Fruit fly (Drosophila melanogaster) whole organism, embryonic: ENCODE results near the gene CG31278.

Experiments
- Aef1 ChIP-seq: fragments of 200-800 bp; sonication (Bioruptor generic); IDR thresholded peaks from 3 replicates; pipeline ENCODE4 v1.3.6; 2022; ENCODE audit warnings: missing biosample characterization, missing genetic modification characterization
- CG12391 ChIP-seq: fragments of 200-800 bp; sonication (Bioruptor generic); optimal IDR thresholded peaks from 3 replicates; lab custom pipeline; 2018; ENCODE audit warnings: missing biosample characterization, mild to moderate bottlenecking, missing genetic modification characterization, moderate library complexity
- CG13424 ChIP-seq: fragments of 200-800 bp; sonication (Bioruptor generic); optimal IDR thresholded peaks from 2 replicates; lab custom pipeline; 2019; ENCODE audit warnings: missing biosample characterization, mild to moderate bottlenecking, missing genetic modification characterization, moderate library complexity
- CG15269 ChIP-seq: fragments of 200-800 bp; sonication (Bioruptor generic); optimal IDR thresholded peaks from 2 replicates; lab custom pipeline; 2018; ENCODE audit warnings: missing biosample characterization, mild to moderate bottlenecking, missing genetic modification characterization, moderate library complexity
- CG1529 ChIP-seq: fragments of 200-800 bp; sonication (Bioruptor generic); optimal IDR thresholded peaks from 3 replicates; lab custom pipeline; 2018; ENCODE audit warnings: missing biosample characterization, missing genetic modification characterization
- CG15514 ChIP-seq: fragments of 200-800 bp; sonication (Bioruptor generic); optimal IDR thresholded peaks from 3 replicates; lab custom pipeline; 2017; ENCODE audit warnings: missing biosample characterization, missing genetic modification characterization, mild to moderate bottlenecking, moderate library complexity, missing genetic modification reagents
- CG15696 ChIP-seq: fragments of 200-800 bp; sonication (Bioruptor generic); optimal IDR thresholded peaks from 2 replicates; lab custom pipeline; 2019; ENCODE audit warnings: missing biosample characterization, mild to moderate bottlenecking, missing genetic modification characterization, moderate library complexity
- CG17568 ChIP-seq: fragments of 200-800 bp; sonication (Bioruptor generic); optimal IDR thresholded peaks from 2 replicates; lab custom pipeline; 2018; ENCODE audit warnings: missing biosample characterization, mild to moderate bottlenecking, missing genetic modification characterization, moderate library complexity
- CG31441 ChIP-seq: fragments of 200-800 bp; sonication (Bioruptor generic); IDR thresholded peaks from 2 replicates; pipeline ENCODE4 v1.3.6; 2022; ENCODE audit warnings: missing biosample characterization, missing genetic modification characterization
- CG32772 ChIP-seq: fragments of 200-800 bp; sonication (Bioruptor generic); IDR thresholded peaks from 2 replicates; pipeline ENCODE4 v1.3.6; 2022; ENCODE audit warnings: missing biosample characterization, missing genetic modification characterization
- CG34224 ChIP-seq: fragments of 200-800 bp; sonication (Bioruptor generic); IDR thresholded peaks from 3 replicates; pipeline ENCODE4 v1.3.6; 2022; ENCODE audit warnings: missing biosample characterization, missing genetic modification characterization; ENCODE audit not compliant: partially characterized antibody
- CG4328 ChIP-seq: fragments of 200-800 bp; sonication (Bioruptor generic); optimal IDR thresholded peaks from 3 replicates; lab custom pipeline; 2017; ENCODE audit warnings: missing biosample characterization, missing genetic modification reagents, missing genetic modification characterization
- CG6689 ChIP-seq: fragments of 200-800 bp; sonication (Bioruptor generic); IDR thresholded peaks from 2 replicates; pipeline ENCODE4 v1.3.6; 2022; ENCODE audit warnings: missing biosample characterization, missing genetic modification characterization
- CG7556 ChIP-seq: fragments of 200-800 bp; sonication (Bioruptor generic); optimal IDR thresholded peaks from 2 replicates; lab custom pipeline; 2017; ENCODE audit warnings: missing biosample characterization, mild to moderate bottlenecking, missing genetic modification characterization
- CG8089 ChIP-seq: fragments of 200-800 bp; sonication (Bioruptor generic); optimal IDR thresholded peaks from 3 replicates; lab custom pipeline; 2016; ENCODE audit warnings: missing biosample characterization, missing genetic modification characterization
- CG8765 ChIP-seq: fragments of 200-800 bp; sonication (Bioruptor generic); IDR thresholded peaks from 2 replicates; pipeline ENCODE4 v1.3.6; 2022; ENCODE audit warnings: missing biosample characterization, missing genetic modification characterization
- CG9609 ChIP-seq: fragments of 200-800 bp; sonication (Bioruptor generic); optimal IDR thresholded peaks from 3 replicates; lab custom pipeline; 2016; ENCODE audit warnings: missing biosample characterization, missing genetic modification characterization
- CG9932 ChIP-seq: fragments of 200-800 bp; sonication (Bioruptor generic); IDR thresholded peaks from 2 replicates; pipeline ENCODE4 v1.3.6; 2022; ENCODE audit warnings: missing biosample characterization, missing genetic modification characterization
- CoRest ChIP-seq: fragments of 200-800 bp; sonication (Bioruptor generic); optimal IDR thresholded peaks from 3 replicates; lab custom pipeline; 2018; ENCODE audit warnings: missing biosample characterization, mild to moderate bottlenecking, missing genetic modification characterization, moderate library complexity
- Dek ChIP-seq: fragments of 200-800 bp; sonication (Bioruptor generic); optimal IDR thresholded peaks from 3 replicates; lab custom pipeline; 2019; ENCODE audit warnings: missing biosample characterization, mild to moderate bottlenecking, missing genetic modification characterization, moderate library complexity
- Dip3 ChIP-seq: fragments of 200-800 bp; sonication (Bioruptor generic); optimal IDR thresholded peaks from 3 replicates; lab custom pipeline; 2016; ENCODE audit warnings: missing biosample characterization, missing genetic modification characterization
- ERR ChIP-seq: fragments of 200-800 bp; sonication (Bioruptor generic); optimal IDR thresholded peaks from 2 replicates; lab custom pipeline; 2016; ENCODE audit warnings: missing biosample characterization, missing genetic modification characterization
- Ets65A ChIP-seq: fragments of 200-800 bp; sonication (Bioruptor generic); peaks from one replicate; lab custom pipeline; 2016; ENCODE audit warnings: missing biosample characterization, missing genetic modification characterization
- HmgD ChIP-seq: fragments of 200-800 bp; sonication (Bioruptor generic); optimal IDR thresholded peaks from 3 replicates; lab custom pipeline; 2016; ENCODE audit warnings: missing biosample characterization, missing genetic modification characterization
- Med ChIP-seq: fragments of 200-800 bp; sonication (Bioruptor generic); peaks from one replicate; lab custom pipeline; 2016; ENCODE audit warnings: missing biosample characterization, missing genetic modification characterization, mild to moderate bottlenecking, inconsistent platforms, moderate library complexity
- Mrtf ChIP-seq: fragments of 200-800 bp; sonication (Bioruptor generic); IDR thresholded peaks from 3 replicates; pipeline ENCODE4 v1.3.6; 2022; ENCODE audit warnings: missing biosample characterization, missing genetic modification characterization
- NC2β ChIP-seq: fragments of 200-800 bp; sonication (Bioruptor generic); optimal IDR thresholded peaks from 2 replicates; lab custom pipeline; 2016; ENCODE audit warnings: missing biosample characterization, missing genetic modification characterization
- Neu2 ChIP-seq: fragments of 200-800 bp; sonication (Bioruptor generic); optimal IDR thresholded peaks from 3 replicates; lab custom pipeline; 2016; ENCODE audit warnings: missing biosample characterization, missing genetic modification characterization, borderline replicate concordance
- PHDP ChIP-seq: fragments of 200-800 bp; sonication (Bioruptor generic); optimal IDR thresholded peaks from 3 replicates; lab custom pipeline; 2018; ENCODE audit warnings: missing biosample characterization, mild to moderate bottlenecking, missing genetic modification characterization, moderate library complexity
- Spps ChIP-seq: fragments of 200-800 bp; sonication (Bioruptor generic); optimal IDR thresholded peaks from 2 replicates; lab custom pipeline; 2018; ENCODE audit warnings: missing biosample characterization, mild to moderate bottlenecking, missing genetic modification characterization
- Sry-δ ChIP-seq: fragments of 200-800 bp; sonication (Bioruptor generic); optimal IDR thresholded peaks from 2 replicates; lab custom pipeline; 2016; ENCODE audit warnings: missing biosample characterization, missing genetic modification characterization
- Trl ChIP-seq, 3 experiments: fragments of >200 bp in 2 of 3; fragments of 200-800 bp in 1 of 3; sonication (Bioruptor generic) in 1 of 3; optimal IDR thresholded peaks; 2 replicates in 1 of 3; 3 replicates in 2 of 3; lab custom pipeline; 2016 to 2017; ENCODE audit warnings: missing biosample characterization in 1 of 3, missing genetic modification characterization in 1 of 3
- Xbp1 ChIP-seq: fragments of 200-800 bp; sonication (Bioruptor generic); optimal IDR thresholded peaks from 3 replicates; lab custom pipeline; 2016; ENCODE audit warnings: missing biosample characterization, mild to moderate bottlenecking, missing genetic modification characterization
- ab ChIP-seq: fragments of 200-800 bp; sonication (Bioruptor generic); optimal IDR thresholded peaks from 2 replicates; lab custom pipeline; 2016; ENCODE audit warnings: missing biosample characterization, missing genetic modification characterization
- ato ChIP-seq: fragments of 200-800 bp; sonication (Bioruptor generic); IDR thresholded peaks from 2 replicates; pipeline ENCODE4 v1.3.6; 2022; ENCODE audit warnings: missing biosample characterization, missing genetic modification characterization; ENCODE audit not compliant: partially characterized antibody
- btn ChIP-seq: fragments of 200-800 bp; sonication (Bioruptor generic); optimal IDR thresholded peaks from 2 replicates; lab custom pipeline; 2016; ENCODE audit warnings: missing biosample characterization, missing genetic modification characterization
- corto ChIP-seq: fragments of 200-800 bp; sonication (Bioruptor generic); optimal IDR thresholded peaks from 2 replicates; lab custom pipeline; 2016; ENCODE audit warnings: missing biosample characterization, mild to moderate bottlenecking, missing genetic modification characterization, moderate library complexity
- emc ChIP-seq: fragments of 200-800 bp; sonication (Bioruptor generic); optimal IDR thresholded peaks from 2 replicates; lab custom pipeline; 2016; ENCODE audit warnings: missing biosample characterization, missing genetic modification characterization
- fd3F ChIP-seq: fragments of 200-800 bp; sonication (Bioruptor generic); optimal IDR thresholded peaks from 2 replicates; lab custom pipeline; 2018; ENCODE audit warnings: missing biosample characterization, mild to moderate bottlenecking, missing genetic modification characterization, moderate library complexity
- gsb-n ChIP-seq: fragments of 200-800 bp; sonication (Bioruptor generic); optimal IDR thresholded peaks from 3 replicates; lab custom pipeline; 2018; ENCODE audit warnings: missing biosample characterization, mild to moderate bottlenecking, missing genetic modification characterization
- nerfin-2 ChIP-seq: fragments of 200-800 bp; sonication (Bioruptor generic); IDR thresholded peaks from 2 replicates; pipeline ENCODE4 v1.3.6; 2022; ENCODE audit warnings: missing biosample characterization, missing genetic modification characterization; ENCODE audit not compliant: partially characterized antibody
- nom ChIP-seq: fragments of 200-800 bp; sonication (Bioruptor generic); optimal IDR thresholded peaks from 2 replicates; lab custom pipeline; 2017; ENCODE audit warnings: missing biosample characterization, missing genetic modification characterization, mild to moderate bottlenecking, moderate library complexity, missing genetic modification reagents
- pan ChIP-seq, 4 experiments: fragments of >200 bp in 3 of 4; fragments of 200-800 bp in 1 of 4; sonication (Bioruptor generic) in 1 of 4; optimal IDR thresholded peaks in 3 of 4; IDR thresholded peaks in 1 of 4; 2 replicates each; pipeline versions ENCODE4 v1.3.6 to Lab custom; 2017 to 2022; ENCODE audit warnings: missing biosample characterization in 2 of 4, missing genetic modification characterization in 2 of 4, mixed read lengths in 1 of 4
- pho ChIP-seq: fragments of 200-800 bp; sonication (Bioruptor generic); optimal IDR thresholded peaks from 2 replicates; lab custom pipeline; 2016; ENCODE audit warnings: missing biosample characterization, missing genetic modification characterization
- sens ChIP-seq: fragments of 200-800 bp; sonication (Bioruptor generic); peaks from one replicate; lab custom pipeline; 2016; ENCODE audit warnings: missing biosample characterization, missing genetic modification characterization
- tgo ChIP-seq: fragments of 200-800 bp; sonication (Bioruptor generic); IDR thresholded peaks from 3 replicates; pipeline ENCODE4 v1.3.6; 2022; ENCODE audit warnings: missing biosample characterization, missing genetic modification characterization
- tll ChIP-seq, 2 experiments: fragments of 200-800 bp in 1 of 2; fragments of >200 bp in 1 of 2; sonication (Bioruptor generic) in 1 of 2; optimal IDR thresholded peaks; 2 replicates each; lab custom pipeline; 2017 to 2019; ENCODE audit warnings: missing biosample characterization in 2 of 2, missing genetic modification characterization in 2 of 2, mild to moderate bottlenecking in 1 of 2, moderate library complexity in 1 of 2
- unpg ChIP-seq: fragments of 200-800 bp; sonication (Bioruptor generic); optimal IDR thresholded peaks from 3 replicates; lab custom pipeline; 2018; ENCODE audit warnings: missing biosample characterization, mild to moderate bottlenecking, missing genetic modification characterization, moderate library complexity
- wdn ChIP-seq: fragments of 200-800 bp; sonication (Bioruptor generic); IDR thresholded peaks from 2 replicates; pipeline ENCODE4 v1.3.6; 2022; ENCODE audit warnings: missing biosample characterization, missing genetic modification characterization

Gene CG31278

dm6 chr3R:10684284-10684683 lies 23.9 kb downstream of the CG31278 start (continued):
- TF ChIP-seq CG9932 (GFP tag; lab: Robert Waterston, UW) (peak; percentile 40; the same call in 1 of the 2 replicates), fd3F (peak; percentile 10), CG8089 (GFP tag; lab: Kevin White, UChicago) (no peak), corto (GFP tag; lab: Kevin White, UChicago) (no peak), tll (GFP tag; optimal IDR thresholded peaks at IDR 0.05; lab: Kevin White, UChicago) (no peak), nerfin-2 (GFP tag; lab: Robert Waterston, UW) (no peak), HmgD (GFP tag; lab: Kevin White, UChicago) (no peak), Spps (tag; lab: Kevin White, UChicago) (no peak), Mrtf (0 out of 3 replicates have a peak, but pooled peaks have one; percentile 45), gsb-n (tag; lab: Kevin White, UChicago) (peak; percentile 49), CG6689 (peak; percentile 72), emc (GFP tag; lab: Kevin White, UChicago) (no peak), CG15269 (tag; lab: Kevin White, UChicago) (peak; percentile 73), CG7556 (GFP tag; lab: Kevin White, UChicago) (peak; percentile 56), CG13424 (tag; lab: Kevin White, UChicago) (peak; percentile 69), PHDP (tag; lab: Kevin White, UChicago) (peak; percentile 42), CG12391 (peak; percentile 64), CG1529 (peak; percentile 22), CG9609 (peak; percentile 33), CG34224 (GFP tag; lab: Robert Waterston, UW) (no peak), CG17568 (peak; percentile 17), btn (GFP tag; lab: Kevin White, UChicago) (peak; percentile 22), NC2β (GFP tag; lab: Kevin White, UChicago) (peak; percentile 22), CG31441 (GFP tag; lab: Robert Waterston, UW) (peak; percentile 79), CG32772 (GFP tag; lab: Robert Waterston, UW) (no peak), Dip3 (GFP tag; lab: Kevin White, UChicago) (peak; percentile 36), Neu2 (GFP tag; lab: Kevin White, UChicago) (no peak), CoRest (tag; lab: Kevin White, UChicago) (peak; percentile 59), Trl (optimal IDR thresholded peaks at IDR 0.05; lab: Kevin White, UChicago) (no peak), Trl (GFP tag; optimal IDR thresholded peaks at IDR 0.05; lab: Kevin White, UChicago) (peak; percentile 61), unpg (GFP tag; lab: Kevin White, UChicago) (peak; percentile 71), sens (GFP tag; lab: Kevin White, UChicago) (peak; percentile 94), CG15514 (GFP tag; lab: Kevin White, UChicago) (no peak), ERR (GFP tag; lab: Kevin White, UChicago) (peak; percentile 35), Ets65A (GFP tag; lab: Kevin White, UChicago) (peak; percentile 96), pho (peak; percentile 16), ab (GFP tag; lab: Kevin White, UChicago) (peak; percentile 28), nom (no peak), pan (optimal IDR thresholded peaks at IDR 0.05; lab: Kevin White, UChicago) (no peak), pan (GFP tag; optimal IDR thresholded peaks at IDR 0.05 in 1 of 2, IDR thresholded peaks at IDR 0.05 in 1 of 2) (peak in 1 of 2 experiments; percentile 76), Xbp1 (peak; percentile 63), Sry-δ (peak; percentile 21), CG4328 (no peak), Aef1 (GFP tag; lab: Robert Waterston, UW) (peak; percentile 57; the same call in 1 of the 3 replicates), CG15696 (tag; lab: Kevin White, UChicago) (no peak), tgo (GFP tag; lab: Robert Waterston, UW) (peak; percentile 70), ato (no peak), CG8765 (GFP tag; lab: Robert Waterston, UW) (no peak), Med (GFP tag; lab: Kevin White, UChicago) (peak; percentile 93), Dek (tag; lab: Kevin White, UChicago) (peak; percentile 49), wdn (no peak)
